5 worm cellular contexts compared by ENCODE assay signal in genomic region chrIV:10330962-10331361, ce11.
A peak's percentile ranks its signal among the peaks of the same experiment; 100 is the strongest.
TF ChIP-seq lines count a peak whose summit lies in the region.

No protein-coding gene starts in this region.

TF ChIP-seq in whole organism, L1 larva, 84 proteins besides CTCF, POLR2A, EP300 and RAD21 (continues in another document):
- TF ChIP-seq pax-3 (tag; optimal IDR thresholded peaks at IDR 0.05; lab: Kevin White, UChicago) = peak; percentile 11
- TF ChIP-seq ets-5 (GFP tag; IDR thresholded peaks at IDR 0.05; lab: Robert Waterston, UW) = no peak
- no peak for TF ChIP-seq dpl-1 (GFP tag; optimal IDR thresholded peaks at IDR 0.05; lab: Kevin White, UChicago)
- TF ChIP-seq fkh-8 (tag; optimal IDR thresholded peaks at IDR 0.05; lab: Kevin White, UChicago) = peak; percentile 53
- peak; percentile 13 for TF ChIP-seq nhr-77 (tag; optimal IDR thresholded peaks at IDR 0.05; lab: Kevin White, UChicago)
- TF ChIP-seq unc-86 (tag; optimal IDR thresholded peaks at IDR 0.05; lab: Kevin White, UChicago) = no peak
- TF ChIP-seq zag-1 (tag; optimal IDR thresholded peaks at IDR 0.05; lab: Kevin White, UChicago) = no peak
- peak; percentile 6 for TF ChIP-seq skn-1 (tag; optimal IDR thresholded peaks at IDR 0.05; lab: Kevin White, UChicago)
- TF ChIP-seq nhr-237 (tag; optimal IDR thresholded peaks at IDR 0.05; lab: Kevin White, UChicago) = no peak
- TF ChIP-seq jun-1 (tag; optimal IDR thresholded peaks at IDR 0.05; lab: Kevin White, UChicago) = no peak
- peak; percentile 62 to 89 (median 72) for TF ChIP-seq elt-3 (tag; optimal IDR thresholded peaks at IDR 0.05; lab: Kevin White, UChicago)
- TF ChIP-seq pqm-1 (tag; optimal IDR thresholded peaks at IDR 0.05; lab: Kevin White, UChicago) = no peak
- peak; percentile 71 for TF ChIP-seq blmp-1 (tag; optimal IDR thresholded peaks at IDR 0.05; lab: Kevin White, UChicago)
- TF ChIP-seq fkh-10 (GFP tag; optimal IDR thresholded peaks at IDR 0.05; lab: Kevin White, UChicago) = peak; percentile 15
- no peak for TF ChIP-seq C04F5.9 (tag; optimal IDR thresholded peaks at IDR 0.05; lab: Kevin White, UChicago)
- no peak for TF ChIP-seq C16A3.4 (tag; optimal IDR thresholded peaks at IDR 0.05; lab: Kevin White, UChicago)
- peak; percentile 66 for TF ChIP-seq lin-14 (GFP tag; optimal IDR thresholded peaks at IDR 0.05; lab: Kevin White, UChicago)
- TF ChIP-seq ceh-82 (tag; optimal IDR thresholded peaks at IDR 0.05; lab: Kevin White, UChicago) = peak in 1 of 3 experiments; percentile 25
- TF ChIP-seq nhr-85 (tag; lab: Kevin White, UChicago) = peak; percentile 26

TF ChIP-seq in whole organism, L3 larva, 47 proteins besides CTCF, POLR2A, EP300 and RAD21:
- no peak for TF ChIP-seq ceh-16 (tag; optimal IDR thresholded peaks at IDR 0.05; lab: Kevin White, UChicago)
- peak; percentile 27 for TF ChIP-seq nhr-25 (tag; optimal IDR thresholded peaks at IDR 0.05; lab: Kevin White, UChicago)
- TF ChIP-seq R02D3.7 (tag; optimal IDR thresholded peaks at IDR 0.05; lab: Kevin White, UChicago) = no peak
- TF ChIP-seq mml-1 (tag; optimal IDR thresholded peaks at IDR 0.05; lab: Kevin White, UChicago) = no peak
- peak; percentile 2 for TF ChIP-seq nfya-1 (tag; optimal IDR thresholded peaks at IDR 0.05; lab: Kevin White, UChicago; ENCODE audit: insufficient read depth)
- no peak for TF ChIP-seq jun-1 (tag; optimal IDR thresholded peaks at IDR 0.05; lab: Kevin White, UChicago)
- peak; percentile 6 for TF ChIP-seq pqm-1 (tag; optimal IDR thresholded peaks at IDR 0.05; lab: Kevin White, UChicago)
- no peak for TF ChIP-seq nhr-11 (tag; optimal IDR thresholded peaks at IDR 0.05; lab: Kevin White, UChicago)
- no peak for TF ChIP-seq nhr-77 (tag; optimal IDR thresholded peaks at IDR 0.05; lab: Kevin White, UChicago)
- TF ChIP-seq ama-1 (optimal IDR thresholded peaks at IDR 0.05; lab: Kevin White, UChicago) = no peak
- TF ChIP-seq skn-1 (tag; optimal IDR thresholded peaks at IDR 0.05; lab: Kevin White, UChicago) = no peak
- TF ChIP-seq hmg-11 (tag; optimal IDR thresholded peaks at IDR 0.05; lab: Kevin White, UChicago) = peak; percentile 38
- no peak for TF ChIP-seq fos-1 (tag; optimal IDR thresholded peaks at IDR 0.05; lab: Kevin White, UChicago)
- no peak for TF ChIP-seq unc-62 (GFP tag; optimal IDR thresholded peaks at IDR 0.05; lab: Kevin White, UChicago)
- TF ChIP-seq elt-2 (tag; optimal IDR thresholded peaks at IDR 0.05; lab: Kevin White, UChicago) = peak; percentile 81
- no peak for TF ChIP-seq egl-5 (tag; optimal IDR thresholded peaks at IDR 0.05; lab: Kevin White, UChicago)
- TF ChIP-seq ceh-28 (tag; optimal IDR thresholded peaks at IDR 0.05; lab: Kevin White, UChicago) = no peak
- peak in 2 of 3 experiments; percentile 57 to 93 for TF ChIP-seq elt-3 (tag; optimal IDR thresholded peaks at IDR 0.05; lab: Kevin White, UChicago)
TF ChIP-seq in whole organism, L3 larva: peak in this region for 6.

TF ChIP-seq in whole organism, early embryonic, 17 proteins besides CTCF, POLR2A, EP300 and RAD21:
- TF ChIP-seq ets-7 (tag; optimal IDR thresholded peaks at IDR 0.05; lab: Kevin White, UChicago) = no peak
- peak; percentile 17 for TF ChIP-seq hmg-4 (GFP tag; optimal IDR thresholded peaks at IDR 0.05; lab: Kevin White, UChicago)

TF ChIP-seq in whole organism, midembryonic, 9 proteins besides CTCF, POLR2A, EP300 and RAD21:
- TF ChIP-seq T22C8.4 (GFP tag; IDR thresholded peaks at IDR 0.05; lab: Robert Waterston, UW) = no peak
- TF ChIP-seq tab-1 (GFP tag; IDR thresholded peaks at IDR 0.05; lab: Robert Waterston, UW) = no peak
- TF ChIP-seq ref-1 (GFP tag; conservative IDR thresholded peaks at IDR 0.05; lab: Robert Waterston, UW) = no peak
- 0 out of 2 replicates have a peak, but pooled peaks have one; percentile 39 for TF ChIP-seq ztf-23 (GFP tag; IDR thresholded peaks at IDR 0.05; lab: Robert Waterston, UW)
- TF ChIP-seq ztf-29 (GFP tag; IDR thresholded peaks at IDR 0.05; lab: Robert Waterston, UW) = no peak
- TF ChIP-seq med-1 (GFP tag; optimal IDR thresholded peaks at IDR 0.05; lab: Kevin White, UChicago; ENCODE audit: insufficient read depth) = no peak
- no peak for TF ChIP-seq cog-1 (tag; optimal IDR thresholded peaks at IDR 0.05; lab: Kevin White, UChicago)
- no peak for TF ChIP-seq flt-1 (GFP tag; IDR thresholded peaks at IDR 0.05; lab: Robert Waterston, UW)
- peak; percentile 62; the same call in 1 of the 2 replicates for TF ChIP-seq klf-2 (GFP tag; conservative IDR thresholded peaks at IDR 0.05; lab: Robert Waterston, UW)

TF ChIP-seq in whole organism, young adult, 124 proteins besides CTCF, POLR2A, EP300 and RAD21:
- TF ChIP-seq Y56A3A.18 (GFP tag; IDR thresholded peaks at IDR 0.05; lab: Robert Waterston, UW) (no peak), ceh-27 (GFP tag; optimal IDR thresholded peaks at IDR 0.05; lab: Kevin White, UChicago) (peak; percentile 36), zfh-2 (GFP tag; conservative IDR thresholded peaks at IDR 0.05; lab: Robert Waterston, UW) (peak; percentile 95), B0336.3 (GFP tag; IDR thresholded peaks at IDR 0.05; lab: Robert Waterston, UW) (peak; percentile 28; the same call in 1 of the 2 replicates), let-526 (GFP tag; IDR thresholded peaks at IDR 0.05; lab: Robert Waterston, UW) (0 out of 2 replicates have a peak, but pooled peaks have one; percentile 31), ets-4 (GFP tag; optimal IDR thresholded peaks at IDR 0.05; lab: Kevin White, UChicago) (no peak), cebp-1 (GFP tag; IDR thresholded peaks at IDR 0.05; lab: Robert Waterston, UW) (no peak), cebp-1 (tag; optimal IDR thresholded peaks at IDR 0.05; lab: Kevin White, UChicago) (peak; percentile 57), lin-40 (tag; optimal IDR thresholded peaks at IDR 0.05; lab: Kevin White, UChicago) (peak; percentile 12), lin-54 (GFP tag; optimal IDR thresholded peaks at IDR 0.05; lab: Kevin White, UChicago) (peak; percentile 12), nhr-179 (tag; optimal IDR thresholded peaks at IDR 0.05; lab: Kevin White, UChicago) (no peak), atf-7 (tag; optimal IDR thresholded peaks at IDR 0.05; lab: Kevin White, UChicago) (peak; percentile 42), bed-2 (GFP tag; IDR thresholded peaks at IDR 0.05; lab: Robert Waterston, UW) (no peak), ceh-91 (GFP tag; IDR thresholded peaks at IDR 0.05; lab: Robert Waterston, UW) (no peak), lin-26 (GFP tag; IDR thresholded peaks at IDR 0.05; lab: Robert Waterston, UW) (no peak), rec-8 (tag; optimal IDR thresholded peaks at IDR 0.05; lab: Kevin White, UChicago) (no peak), nhr-80 (tag; optimal IDR thresholded peaks at IDR 0.05; lab: Kevin White, UChicago) (peak; percentile 75), egrh-3 (GFP tag; IDR thresholded peaks at IDR 0.05; lab: Robert Waterston, UW) (peak; percentile 64; the same call in 1 of the 2 replicates), F23B12.7 (tag; optimal IDR thresholded peaks at IDR 0.05; lab: Kevin White, UChicago; ENCODE audit: insufficient read depth) (no peak), ZK185.1 (tag; optimal IDR thresholded peaks at IDR 0.05; lab: Kevin White, UChicago; ENCODE audit: poor library complexity, severe bottlenecking) (no peak), sptf-2 (GFP tag; optimal IDR thresholded peaks at IDR 0.05; lab: Kevin White, UChicago) (no peak), ama-1 (optimal IDR thresholded peaks at IDR 0.05; lab: Kevin White, UChicago) (no peak), ama-1 (GFP tag; optimal IDR thresholded peaks at IDR 0.05; lab: Kevin White, UChicago) (no peak), ztf-22 (GFP tag; optimal IDR thresholded peaks at IDR 0.05; lab: Kevin White, UChicago) (peak; percentile 15), efl-1 (GFP tag; optimal IDR thresholded peaks at IDR 0.05; lab: Kevin White, UChicago) (no peak), F10E7.11 (tag; optimal IDR thresholded peaks at IDR 0.05; lab: Kevin White, UChicago) (no peak), ztf-28 (GFP tag; IDR thresholded peaks at IDR 0.05; lab: Robert Waterston, UW) (no peak), repo-1 (tag; optimal IDR thresholded peaks at IDR 0.05; lab: Kevin White, UChicago) (no peak), dox-1 (GFP tag; IDR thresholded peaks at IDR 0.05; lab: Robert Waterston, UW) (peak; percentile 53; the same call in 1 of the 2 replicates), nhr-90 (tag; optimal IDR thresholded peaks at IDR 0.05; lab: Kevin White, UChicago) (no peak), dpff-1 (tag; optimal IDR thresholded peaks at IDR 0.05; lab: Kevin White, UChicago) (no peak), ztf-25 (GFP tag; IDR thresholded peaks at IDR 0.05; lab: Robert Waterston, UW) (no peak), lin-35 (GFP tag; optimal IDR thresholded peaks at IDR 0.05; lab: Kevin White, UChicago) (no peak), K12H6.12 (tag; optimal IDR thresholded peaks at IDR 0.05; lab: Kevin White, UChicago) (peak; percentile 5), snpc-1.1 (tag; optimal IDR thresholded peaks at IDR 0.05; lab: Kevin White, UChicago; ENCODE audit: insufficient read depth) (no peak)
TF ChIP-seq in whole organism, young adult: peak in this region for 13.

Comparison
In these comparisons a context has a peak if more than half of its experiments do, and no peak if none do; other contexts are left out.
1. Of the 8 proteins assayed by ChIP-seq in both whole organism, young adult and whole organism, L1 larva: peak only in whole organism, young adult: none; only in whole organism, L1 larva: nhr-90; in both: none; in neither: 5; mixed calls (peak in some experiments, not most) for 2.